Worm (Caenorhabditis elegans) whole organism, L4 larva: ENCODE data around the gene grl-22.

Experiments used
- mdl-1 ChIP-seq, 2 experiments: fragments of 150-350 bp in 1 of 2; sonication (generic microtip) in 1 of 2; optimal IDR thresholded peaks; 2 replicates each; lab custom pipeline; 2014 to 2017; ENCODE audit warnings: missing biosample characterization in 2 of 2, missing genetic modification characterization in 2 of 2
- pha-4 ChIP-seq, 2 experiments: fragments of 150-350 bp in 1 of 2; fragments of 200-800 bp in 1 of 2; sonication (Bioruptor generic) in 1 of 2; IDR thresholded peaks in 1 of 2; optimal IDR thresholded peaks in 1 of 2; 2 replicates each; pipeline versions ENCODE4 v1.3.6 to Lab custom; 2014 to 2022; ENCODE audit warnings: missing genetic modification characterization in 2 of 2, missing genetic modification reagents in 2 of 2, missing biosample characterization in 1 of 2, missing compliant biosample characterization in 1 of 2
- unc-130 ChIP-seq: sonication (generic microtip); optimal IDR thresholded peaks from 2 replicates; lab custom pipeline; 2016; ENCODE audit warnings: missing genetic modification reagents, missing genetic modification characterization, missing compliant biosample characterization

ce11 chrIII:5367995-5368899, 45.6 kb downstream of the grl-22 start, which contains the start of gene dhs-9:
- TF ChIP-seq pha-4 (GFP tag; IDR thresholded peaks at IDR 0.05; lab: Robert Waterston, UW), result no peak
- no peak for TF ChIP-seq pha-4 (tag; optimal IDR thresholded peaks at IDR 0.05; lab: Kevin White, UChicago)
- no peak for TF ChIP-seq unc-130 (GFP tag; lab: Kevin White, UChicago)
- no peak for TF ChIP-seq mdl-1 (tag; optimal IDR thresholded peaks at IDR 0.05; lab: Kevin White, UChicago)
